Worm (Caenorhabditis elegans): Measurements from ENCODE around the gene F11D11.22.

The F11D11.22 gene

DNA sequence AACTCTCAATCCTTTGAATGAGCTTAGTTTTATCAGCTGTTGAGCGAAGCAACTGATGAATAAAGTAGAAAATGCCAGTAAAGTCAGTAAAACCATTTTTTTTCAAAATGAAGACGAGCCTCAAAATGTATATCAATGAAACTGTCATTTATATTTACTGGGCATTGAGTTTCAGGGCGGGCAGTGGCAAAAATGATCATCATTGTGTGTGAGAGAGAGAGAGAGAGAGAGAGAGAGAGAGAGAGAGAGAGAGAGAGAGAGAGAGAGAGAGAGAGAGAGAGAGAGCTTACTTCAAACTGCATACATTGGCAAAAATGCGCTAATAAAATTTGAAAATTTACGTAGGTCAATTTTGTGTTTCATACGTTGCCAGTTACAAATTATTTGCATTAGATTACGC lies 2.0 kb upstream of the F11D11.22 start, which contains the start of gene F11D11.3:
Gene F11D11.3 (minus strand): TSS at position 101 of the 400 bp plus-strand sequence.
- no peak for TF ChIP-seq T22C8.4 (GFP tag; IDR thresholded peaks at IDR 0.05)
- TF ChIP-seq ztf-29 (GFP tag; IDR thresholded peaks at IDR 0.05): no peak
- no peak for TF ChIP-seq med-1 (GFP tag; optimal IDR thresholded peaks at IDR 0.05; ENCODE audit: insufficient read depth)
- TF ChIP-seq cog-1 (tag; optimal IDR thresholded peaks at IDR 0.05): no peak
- no peak for TF ChIP-seq ref-1 (GFP tag; conservative IDR thresholded peaks at IDR 0.05)
- no peak for TF ChIP-seq tab-1 (GFP tag; IDR thresholded peaks at IDR 0.05)
- TF ChIP-seq ztf-23 (GFP tag; IDR thresholded peaks at IDR 0.05): no peak
- TF ChIP-seq flt-1 (GFP tag; IDR thresholded peaks at IDR 0.05): no peak
- TF ChIP-seq klf-2 (GFP tag; conservative IDR thresholded peaks at IDR 0.05): no peak

DNA sequence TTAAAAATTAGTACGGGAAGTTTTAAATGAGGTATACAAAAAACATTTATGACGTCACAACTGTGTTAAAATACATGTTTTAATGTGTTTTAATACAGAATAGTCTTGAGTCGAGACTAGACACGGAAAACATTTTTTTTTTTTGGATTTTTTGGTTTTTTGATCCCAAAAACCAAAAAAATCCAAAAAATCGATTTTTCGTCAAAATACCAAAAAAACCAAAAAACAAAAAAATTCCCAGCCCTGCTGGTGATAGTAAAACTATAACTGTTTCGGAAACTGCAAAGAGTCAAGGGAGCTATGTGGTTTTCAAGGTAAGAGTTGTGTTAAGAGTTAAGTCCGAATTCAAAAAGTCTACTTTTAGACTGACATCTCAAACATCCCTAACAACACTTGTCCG lies 1.1 kb upstream of the F11D11.22 start, which contains the start of gene F11D11.4:
Gene F11D11.4 (plus strand): TSS at position 301 of the 400 bp plus-strand sequence.
- no peak for TF ChIP-seq cog-1 (tag; optimal IDR thresholded peaks at IDR 0.05)
- TF ChIP-seq ztf-29 (GFP tag; IDR thresholded peaks at IDR 0.05): no peak
- TF ChIP-seq T22C8.4 (GFP tag; IDR thresholded peaks at IDR 0.05): no peak
- no peak for TF ChIP-seq flt-1 (GFP tag; IDR thresholded peaks at IDR 0.05)
- no peak for TF ChIP-seq med-1 (GFP tag; optimal IDR thresholded peaks at IDR 0.05; ENCODE audit: insufficient read depth)
- TF ChIP-seq ztf-23 (GFP tag; IDR thresholded peaks at IDR 0.05): no peak

DNA sequence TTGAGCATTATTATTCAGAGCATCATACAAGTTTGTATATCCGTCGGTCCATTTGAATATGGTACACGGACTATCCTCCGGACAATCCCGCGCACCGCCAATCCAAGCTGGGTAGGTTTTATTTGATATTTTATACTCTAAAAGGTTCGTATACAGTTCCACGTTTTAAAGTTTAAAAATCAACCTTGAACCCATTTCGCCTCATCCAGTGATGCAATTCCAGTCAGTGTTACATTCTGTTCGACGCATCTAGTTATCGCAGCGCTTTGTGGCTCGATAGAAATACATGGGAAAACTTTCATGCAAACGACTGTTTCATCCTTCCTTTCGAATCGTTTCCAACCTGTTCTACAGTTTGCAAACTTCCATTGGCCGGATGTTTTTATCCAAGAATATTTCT lies 7.8 kb downstream of the F11D11.22 start:
- TF ChIP-seq klf-2 (GFP tag; conservative IDR thresholded peaks at IDR 0.05) (no peak), tab-1 (GFP tag; IDR thresholded peaks at IDR 0.05) (no peak), ref-1 (GFP tag; conservative IDR thresholded peaks at IDR 0.05) (no peak), ztf-29 (GFP tag; IDR thresholded peaks at IDR 0.05) (no peak), flt-1 (GFP tag; IDR thresholded peaks at IDR 0.05) (no peak), ztf-23 (GFP tag; IDR thresholded peaks at IDR 0.05) (no peak), med-1 (GFP tag; optimal IDR thresholded peaks at IDR 0.05; ENCODE audit: insufficient read depth) (no peak), cog-1 (tag; optimal IDR thresholded peaks at IDR 0.05) (no peak), T22C8.4 (GFP tag; IDR thresholded peaks at IDR 0.05) (no peak)

DNA sequence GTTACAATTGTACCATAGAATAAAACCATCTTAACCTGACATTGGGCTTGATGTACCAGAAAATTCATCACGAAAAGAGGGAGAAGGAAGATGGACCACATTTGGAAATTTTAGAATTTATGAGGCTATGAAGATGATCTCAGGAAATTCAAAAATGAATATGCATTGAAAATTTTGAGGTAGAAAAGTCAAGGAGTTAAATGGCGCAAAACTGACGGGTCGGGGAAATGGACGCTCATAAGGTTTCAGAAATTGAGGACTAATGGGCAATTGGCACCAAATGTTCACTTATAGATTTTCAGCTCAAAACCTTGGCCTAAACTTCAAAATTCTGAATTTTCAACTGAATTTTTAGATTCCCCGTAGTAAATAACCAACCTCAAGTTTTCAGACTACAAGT lies 8.5 kb downstream of the F11D11.22 start, which contains the start of gene clec-255:
Gene clec-255 (minus strand): TSS at position 101 of the 400 bp plus-strand sequence.
- TF ChIP-seq ref-1 (GFP tag; conservative IDR thresholded peaks at IDR 0.05) (no peak), ztf-23 (GFP tag; IDR thresholded peaks at IDR 0.05) (no peak), T22C8.4 (GFP tag; IDR thresholded peaks at IDR 0.05) (no peak)

DNA sequence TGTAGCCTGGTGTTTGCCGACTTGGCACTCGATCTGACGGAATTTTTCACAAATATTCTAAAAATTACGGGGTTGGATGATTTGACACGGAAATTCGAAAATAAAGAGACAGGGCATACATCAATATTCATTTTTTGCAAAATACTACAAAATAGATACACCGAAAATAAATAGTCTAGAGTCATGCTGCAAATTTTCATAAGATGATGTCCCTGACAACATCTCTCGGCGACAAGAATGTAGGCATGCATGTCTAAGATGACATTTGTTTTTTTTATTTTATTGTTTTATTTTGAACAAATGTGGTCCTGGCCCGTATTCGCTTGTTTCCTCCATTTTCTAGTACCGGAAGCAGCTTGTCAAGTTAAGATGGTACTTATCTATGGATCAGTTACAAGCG lies 9.2 kb downstream of the F11D11.22 start, which contains the start of gene clec-256:
Gene clec-256 (plus strand): TSS at position 301 of the 400 bp plus-strand sequence.
- TF ChIP-seq ztf-23 (GFP tag; IDR thresholded peaks at IDR 0.05) (no peak), flt-1 (GFP tag; IDR thresholded peaks at IDR 0.05) (no peak), klf-2 (GFP tag; conservative IDR thresholded peaks at IDR 0.05) (no peak), ref-1 (GFP tag; conservative IDR thresholded peaks at IDR 0.05) (no peak), med-1 (GFP tag; optimal IDR thresholded peaks at IDR 0.05; ENCODE audit: insufficient read depth) (no peak), T22C8.4 (GFP tag; IDR thresholded peaks at IDR 0.05) (no peak)

DNA sequence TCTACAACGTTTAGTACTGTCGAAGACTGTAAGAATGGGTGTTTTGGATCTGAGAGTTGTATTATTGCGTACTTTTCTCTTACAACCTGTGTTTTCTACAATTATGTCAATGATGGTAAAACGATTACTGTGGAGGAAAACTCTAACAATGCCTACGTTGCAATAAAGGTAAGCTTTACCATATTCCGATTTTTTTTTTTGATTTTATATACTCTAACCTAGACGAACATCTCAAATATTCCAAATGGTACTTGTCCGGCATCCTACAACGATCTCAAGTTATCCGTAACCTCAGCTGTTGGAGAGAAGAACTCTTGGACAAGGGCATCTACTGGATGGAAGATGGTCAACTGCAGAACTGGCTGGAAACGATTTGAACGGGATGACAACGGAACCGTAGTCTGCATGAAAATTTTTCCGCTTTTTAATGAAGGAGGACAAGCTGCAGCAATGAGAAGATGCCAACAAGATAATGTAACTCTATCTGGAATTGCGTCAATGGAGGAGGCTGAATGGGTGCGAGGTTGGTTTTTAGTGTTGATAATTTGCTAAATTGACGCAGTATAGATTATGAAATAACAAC lies 9.8 kb downstream of the F11D11.22 start:
- no peak for TF ChIP-seq med-1 (GFP tag; optimal IDR thresholded peaks at IDR 0.05; ENCODE audit: insufficient read depth)
- no peak for TF ChIP-seq klf-2 (GFP tag; conservative IDR thresholded peaks at IDR 0.05)
- no peak for TF ChIP-seq ztf-29 (GFP tag; IDR thresholded peaks at IDR 0.05)
- TF ChIP-seq T22C8.4 (GFP tag; IDR thresholded peaks at IDR 0.05): no peak
- TF ChIP-seq flt-1 (GFP tag; IDR thresholded peaks at IDR 0.05): no peak
- no peak for TF ChIP-seq ztf-23 (GFP tag; IDR thresholded peaks at IDR 0.05)

DNA sequence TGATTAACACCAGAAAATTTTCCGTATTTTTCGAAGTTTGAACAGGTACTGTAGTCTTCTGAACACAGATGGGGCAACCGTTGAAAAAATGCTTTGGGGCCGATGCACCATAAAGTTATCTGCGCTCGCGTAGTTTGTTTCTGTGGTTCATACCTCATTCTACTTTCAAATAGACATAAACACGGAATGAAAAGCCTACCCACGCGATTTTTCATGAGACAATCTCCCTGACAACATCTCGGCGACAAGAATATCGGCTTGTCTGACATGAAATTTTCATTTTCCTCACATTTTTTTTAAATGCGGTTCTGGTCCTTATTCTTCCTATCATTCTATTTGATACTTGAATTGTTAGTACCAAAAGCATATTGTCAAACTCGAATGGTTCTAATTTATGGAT lies 10.6 kb downstream of the F11D11.22 start, which contains the start of gene clec-257:
Gene clec-257 (plus strand): TSS at position 301 of the 400 bp plus-strand sequence.
- no peak for TF ChIP-seq ztf-29 (GFP tag; IDR thresholded peaks at IDR 0.05)
- no peak for TF ChIP-seq tab-1 (GFP tag; IDR thresholded peaks at IDR 0.05)
- TF ChIP-seq cog-1 (tag; optimal IDR thresholded peaks at IDR 0.05): no peak
- TF ChIP-seq ztf-23 (GFP tag; IDR thresholded peaks at IDR 0.05): no peak
- no peak for TF ChIP-seq klf-2 (GFP tag; conservative IDR thresholded peaks at IDR 0.05)
- TF ChIP-seq flt-1 (GFP tag; IDR thresholded peaks at IDR 0.05): no peak
- no peak for TF ChIP-seq med-1 (GFP tag; optimal IDR thresholded peaks at IDR 0.05; ENCODE audit: insufficient read depth)
- TF ChIP-seq ref-1 (GFP tag; conservative IDR thresholded peaks at IDR 0.05): no peak
- no peak for TF ChIP-seq T22C8.4 (GFP tag; IDR thresholded peaks at IDR 0.05)

DNA sequence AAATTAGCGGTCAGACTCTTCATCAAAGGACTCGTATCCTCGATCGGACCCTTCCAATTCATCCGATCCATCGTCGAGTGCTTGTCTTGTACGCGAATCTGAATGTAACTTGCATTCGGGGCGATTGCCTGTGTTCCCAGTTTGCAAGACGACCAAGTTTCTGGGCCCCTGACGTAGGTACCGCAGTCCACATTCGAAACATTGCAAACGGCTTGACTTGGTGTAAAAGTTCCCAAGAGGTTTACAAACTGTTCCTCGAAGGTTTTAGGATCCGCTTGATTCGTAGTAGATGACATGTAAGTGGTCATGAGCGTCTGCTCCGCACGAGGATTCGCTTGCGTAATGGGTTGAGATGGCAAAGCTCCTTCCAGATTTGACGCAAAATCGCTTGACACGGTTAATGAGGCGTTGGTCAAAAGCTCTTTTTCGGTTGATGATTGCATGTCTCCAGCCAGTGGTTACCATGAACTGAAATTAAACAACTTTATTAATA lies 14.1 kb downstream of the F11D11.22 start, which contains the start of gene Y17D7B.4:
Gene Y17D7B.4 (minus strand): TSS at position 443 of the 493 bp plus-strand sequence.
- TF ChIP-seq ref-1 (GFP tag; conservative IDR thresholded peaks at IDR 0.05): no peak
- TF ChIP-seq tab-1 (GFP tag; IDR thresholded peaks at IDR 0.05): no peak
- TF ChIP-seq ztf-23 (GFP tag; IDR thresholded peaks at IDR 0.05): no peak

DNA sequence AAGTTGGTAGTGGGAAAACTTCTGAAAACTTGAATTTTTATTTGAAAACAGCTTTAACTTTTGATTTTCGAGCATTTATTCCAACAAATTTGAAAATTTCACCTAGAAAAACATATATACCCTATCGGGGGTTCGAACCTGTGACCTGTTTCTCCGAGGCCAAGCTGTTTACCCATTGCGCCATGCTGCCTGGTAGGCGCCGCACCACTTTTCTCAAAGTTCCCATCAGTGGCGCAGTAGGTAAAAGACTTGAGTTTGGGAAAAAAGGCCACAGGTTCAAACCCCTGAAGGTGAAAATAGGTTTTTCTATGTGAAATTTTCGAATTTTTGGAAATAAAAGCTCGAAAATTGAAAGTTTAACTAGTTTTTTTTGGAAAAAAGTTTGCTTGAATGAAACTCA lies 18.5 kb downstream of the F11D11.22 start:
- TF ChIP-seq ztf-23 (GFP tag; IDR thresholded peaks at IDR 0.05) (no peak), flt-1 (GFP tag; IDR thresholded peaks at IDR 0.05) (no peak), tab-1 (GFP tag; IDR thresholded peaks at IDR 0.05) (no peak), cog-1 (tag; optimal IDR thresholded peaks at IDR 0.05) (no peak)

DNA sequence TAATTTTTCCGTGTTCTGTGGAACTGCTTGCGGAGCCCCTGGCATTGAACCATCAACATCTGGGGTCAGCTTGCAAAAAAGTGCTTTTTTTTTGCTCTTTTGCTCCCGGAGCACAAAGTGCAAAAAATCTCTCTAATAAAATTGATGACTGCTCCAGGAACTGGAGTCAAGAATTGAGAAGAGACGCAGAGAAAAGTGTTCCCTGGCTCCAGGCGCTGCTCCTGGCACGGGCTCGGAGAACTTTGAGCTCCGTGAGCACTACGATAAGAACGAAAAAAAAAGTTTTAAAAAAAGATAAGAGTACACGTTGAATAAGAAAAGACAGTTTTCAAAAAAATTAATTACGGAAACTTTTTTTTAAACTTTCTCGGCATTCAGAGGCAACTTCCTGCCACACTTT lies 20.6 kb downstream of the F11D11.22 start:
- TF ChIP-seq T22C8.4 (GFP tag; IDR thresholded peaks at IDR 0.05): no peak
- TF ChIP-seq klf-2 (GFP tag; conservative IDR thresholded peaks at IDR 0.05): no peak
- TF ChIP-seq ref-1 (GFP tag; conservative IDR thresholded peaks at IDR 0.05): no peak
- no peak for TF ChIP-seq med-1 (GFP tag; optimal IDR thresholded peaks at IDR 0.05; ENCODE audit: insufficient read depth)
- TF ChIP-seq cog-1 (tag; optimal IDR thresholded peaks at IDR 0.05): no peak
- no peak for TF ChIP-seq tab-1 (GFP tag; IDR thresholded peaks at IDR 0.05)
- TF ChIP-seq ztf-29 (GFP tag; IDR thresholded peaks at IDR 0.05): no peak
- no peak for TF ChIP-seq ztf-23 (GFP tag; IDR thresholded peaks at IDR 0.05)
- no peak for TF ChIP-seq flt-1 (GFP tag; IDR thresholded peaks at IDR 0.05)
